Fruit fly (Drosophila melanogaster): ENCODE measurements around the gene Adk1.

The Adk1 gene

dm6 chr3R:12221366-12221916 lies 23.7 kb downstream of the Adk1 start, which contains the start of gene CG4860 (continued):
- no peak for TF ChIP-seq nerfin-2 (GFP tag; IDR thresholded peaks at IDR 0.05; ENCODE audit: partially characterized antibody)
- peak; percentile 65 for TF ChIP-seq CG8281 (tag; optimal IDR thresholded peaks at IDR 0.05)
- peak; percentile 77 for TF ChIP-seq seq (GFP tag; IDR thresholded peaks at IDR 0.05)
- peak; percentile 56 for TF ChIP-seq Nf-YB (GFP tag; optimal IDR thresholded peaks at IDR 0.05)
- TF ChIP-seq CG9609 (GFP tag; optimal IDR thresholded peaks at IDR 0.05): peak; percentile 82
- no peak for TF ChIP-seq Lpt (GFP tag; optimal IDR thresholded peaks at IDR 0.05)
- TF ChIP-seq CG13123 (GFP tag; optimal IDR thresholded peaks at IDR 0.05): peak; percentile 72
- no peak for TF ChIP-seq Eip74EF (GFP tag; optimal IDR thresholded peaks at IDR 0.05)
- TF ChIP-seq crol (GFP tag; IDR thresholded peaks at IDR 0.05): no peak
- peak; percentile 55 for TF ChIP-seq CG33213 (GFP tag; optimal IDR thresholded peaks at IDR 0.05)
- peak; percentile 6 for TF ChIP-seq Spps (tag; optimal IDR thresholded peaks at IDR 0.05)
- TF ChIP-seq CG10462 (GFP tag; optimal IDR thresholded peaks at IDR 0.05): peak; percentile 69
- peak; percentile 89 for TF ChIP-seq E2f1 (GFP tag; IDR thresholded peaks at IDR 0.05)
- no peak for TF ChIP-seq CG2129 (GFP tag; IDR thresholded peaks at IDR 0.05; ENCODE audit: partially characterized antibody)
- peak; percentile 26; the same call in 1 of the 2 replicates for TF ChIP-seq toy (GFP tag; IDR thresholded peaks at IDR 0.05)
- peak; percentile 78 for TF ChIP-seq CG15601 (tag; optimal IDR thresholded peaks at IDR 0.05)
- peak; percentile 93 for TF ChIP-seq Hmr (GFP tag; optimal IDR thresholded peaks at IDR 0.05)
- peak; percentile 79 for TF ChIP-seq CG6765 (GFP tag; optimal IDR thresholded peaks at IDR 0.05)
- TF ChIP-seq peb (GFP tag; IDR thresholded peaks at IDR 0.05): peak; percentile 36; the same call in 1 of the 2 replicates
- peak; percentile 48 for TF ChIP-seq Ets97D (GFP tag; optimal IDR thresholded peaks at IDR 0.05)
- TF ChIP-seq CG13624 (GFP tag; optimal IDR thresholded peaks at IDR 0.05): peak; percentile 87
- TF ChIP-seq br (optimal IDR thresholded peaks at IDR 0.05): no peak
- peak; percentile 66 for TF ChIP-seq CG10274 (GFP tag; optimal IDR thresholded peaks at IDR 0.05)
- peak; percentile 92 for TF ChIP-seq CG9817 (tag; optimal IDR thresholded peaks at IDR 0.05)
- peak; percentile 85 for TF ChIP-seq ems (GFP tag; optimal IDR thresholded peaks at IDR 0.05)
- TF ChIP-seq p53 (GFP tag; optimal IDR thresholded peaks at IDR 0.05): peak; percentile 69
- peak; percentile 56 for TF ChIP-seq exex (tag; optimal IDR thresholded peaks at IDR 0.05)
- peak; percentile 76 for TF ChIP-seq CG10147 (GFP tag; optimal IDR thresholded peaks at IDR 0.05)
- peak; percentile 89 for TF ChIP-seq NfI (GFP tag; optimal IDR thresholded peaks at IDR 0.05)
- peak; percentile 91 for TF ChIP-seq az2 (GFP tag; optimal IDR thresholded peaks at IDR 0.05)
- TF ChIP-seq CG7271 (tag; optimal IDR thresholded peaks at IDR 0.05): peak; percentile 20
- peak; percentile 46 for TF ChIP-seq CG11398 (GFP tag; optimal IDR thresholded peaks at IDR 0.05)
- peak; percentile 94 for TF ChIP-seq Deaf1 (tag; optimal IDR thresholded peaks at IDR 0.05)
- no peak for TF ChIP-seq pita (GFP tag; optimal IDR thresholded peaks at IDR 0.05)
- TF ChIP-seq Hr78 (GFP tag; optimal IDR thresholded peaks at IDR 0.05): no peak
- TF ChIP-seq Tbp (GFP tag; optimal IDR thresholded peaks at IDR 0.05): no peak
- TF ChIP-seq gsb (GFP tag; IDR thresholded peaks at IDR 0.05): peak; percentile 78; the same call in 1 of the 2 replicates
- no peak for TF ChIP-seq Neu2 (GFP tag; optimal IDR thresholded peaks at IDR 0.05; ENCODE audit: borderline replicate concordance)
- TF ChIP-seq odd (GFP tag; optimal IDR thresholded peaks at IDR 0.05): peak; percentile 81
- TF ChIP-seq ATbp (GFP tag; optimal IDR thresholded peaks at IDR 0.05): peak; percentile 82
- no peak for TF ChIP-seq CG17568 (GFP tag; optimal IDR thresholded peaks at IDR 0.05)
- TF ChIP-seq HLHmδ (GFP tag; optimal IDR thresholded peaks at IDR 0.05): no peak
- peak; percentile 68 for TF ChIP-seq ssp (GFP tag; IDR thresholded peaks at IDR 0.05)
- peak; percentile 81 for TF ChIP-seq Hr3 (GFP tag; optimal IDR thresholded peaks at IDR 0.05)
- peak; percentile 76 for TF ChIP-seq her (GFP tag; optimal IDR thresholded peaks at IDR 0.05)
- peak; percentile 81 for TF ChIP-seq gsb-n (tag; optimal IDR thresholded peaks at IDR 0.05)
- no peak for TF ChIP-seq z (GFP tag; IDR thresholded peaks at IDR 0.05)
- peak; percentile 50 for TF ChIP-seq psq (GFP tag; optimal IDR thresholded peaks at IDR 0.05)
- TF ChIP-seq chn (GFP tag; optimal IDR thresholded peaks at IDR 0.05): peak; percentile 80
- TF ChIP-seq sna (GFP tag; IDR thresholded peaks at IDR 0.05; ENCODE audit: partially characterized antibody): no peak

All from whole organism, embryonic.